Fruit fly (Drosophila melanogaster): Measurements from ENCODE around the gene BicD.
A peak's percentile ranks its signal among the peaks of the same experiment; 100 is the strongest.

Gene BicD

DNA sequence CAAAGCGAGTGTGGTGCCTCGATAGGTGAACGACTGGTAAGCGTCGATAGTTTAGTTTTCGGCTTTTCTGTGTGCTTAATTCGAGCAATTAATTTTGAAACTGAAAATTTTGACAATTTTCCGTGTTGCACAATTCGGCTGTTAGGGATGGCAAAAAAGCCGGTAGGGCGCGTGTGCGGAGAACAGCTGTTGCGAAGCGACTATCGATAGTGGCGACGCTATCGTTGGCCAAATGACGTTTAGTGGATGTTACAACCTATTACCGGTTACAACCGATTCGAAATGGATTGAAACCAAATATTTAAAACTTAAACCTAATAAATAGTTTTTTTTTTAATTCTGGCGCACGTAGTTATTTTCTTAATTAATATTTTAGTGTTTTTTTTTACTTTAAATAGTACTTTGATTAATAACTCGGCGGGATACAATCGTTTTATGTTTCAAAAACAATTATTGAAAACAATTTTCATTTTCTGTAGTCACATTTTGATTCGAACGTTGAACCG lies 28.0 kb upstream of the BicD start, which contains the start of the genes mEFTs and Dhc36C (continued):
- TF ChIP-seq lbe (GFP tag; optimal IDR thresholded peaks at IDR 0.05): no peak
- TF ChIP-seq CG9609 (GFP tag; optimal IDR thresholded peaks at IDR 0.05): no peak
- TF ChIP-seq schlank (tag; optimal IDR thresholded peaks at IDR 0.05): no peak
- TF ChIP-seq Ssrp (tag; optimal IDR thresholded peaks at IDR 0.05): no peak
- peak; percentile 25 for TF ChIP-seq nerfin-1 (tag; optimal IDR thresholded peaks at IDR 0.05)
- TF ChIP-seq hb (GFP tag; IDR thresholded peaks at IDR 0.05; ENCODE audit: partially characterized antibody): peak; percentile 74; the same call in 2 of the 3 replicates
- TF ChIP-seq CTCF (GFP tag; optimal IDR thresholded peaks at IDR 0.05): peak; percentile 62
- TF ChIP-seq CG34224 (GFP tag; IDR thresholded peaks at IDR 0.05; ENCODE audit: partially characterized antibody): peak; percentile 84
- TF ChIP-seq trem (tag; optimal IDR thresholded peaks at IDR 0.05): peak; percentile 51
- TF ChIP-seq unc-4 (GFP tag; IDR thresholded peaks at IDR 0.05; ENCODE audit: partially characterized antibody): peak; percentile 85
- TF ChIP-seq CG12659 (GFP tag; optimal IDR thresholded peaks at IDR 0.05): peak; percentile 18
- peak; percentile 76; the same call in 1 of the 3 replicates for TF ChIP-seq CG34422 (GFP tag; IDR thresholded peaks at IDR 0.05)
- TF ChIP-seq CG2199 (GFP tag; IDR thresholded peaks at IDR 0.05): no peak
- no peak for TF ChIP-seq cas (GFP tag; IDR thresholded peaks at IDR 0.05)
- no peak for TF ChIP-seq CG1529 (GFP tag; optimal IDR thresholded peaks at IDR 0.05)
- no peak for TF ChIP-seq repo (GFP tag; optimal IDR thresholded peaks at IDR 0.05)
- peak; percentile 72 for TF ChIP-seq YL-1 (GFP tag; optimal IDR thresholded peaks at IDR 0.05)
- peak; percentile 37 for TF ChIP-seq HmgZ (tag; optimal IDR thresholded peaks at IDR 0.05)
- peak; percentile 46 for TF ChIP-seq CG14710 (tag; optimal IDR thresholded peaks at IDR 0.05)
- TF ChIP-seq CG4854 (GFP tag; optimal IDR thresholded peaks at IDR 0.05): no peak
- TF ChIP-seq CG15073 (GFP tag; optimal IDR thresholded peaks at IDR 0.05): no peak
- peak; percentile 89 for TF ChIP-seq CG13287 (GFP tag; IDR thresholded peaks at IDR 0.05; ENCODE audit: partially characterized antibody)
- no peak for TF ChIP-seq CG17328 (GFP tag; IDR thresholded peaks at IDR 0.05)
- peak; percentile 87 for TF ChIP-seq knrl (GFP tag; IDR thresholded peaks at IDR 0.05; ENCODE audit: partially characterized antibody)
- TF ChIP-seq Camta (GFP tag; optimal IDR thresholded peaks at IDR 0.05): no peak
- peak; percentile 8 for TF ChIP-seq CG17829 (tag; optimal IDR thresholded peaks at IDR 0.05)
- peak; percentile 40 for TF ChIP-seq Sin3A (optimal IDR thresholded peaks at IDR 0.05)
- peak; percentile 75 for TF ChIP-seq pita (GFP tag; optimal IDR thresholded peaks at IDR 0.05)
- TF ChIP-seq peb (GFP tag; IDR thresholded peaks at IDR 0.05): no peak
- peak; percentile 15 for TF ChIP-seq HmgD (GFP tag; optimal IDR thresholded peaks at IDR 0.05)
- TF ChIP-seq CG8924 (tag; optimal IDR thresholded peaks at IDR 0.05): no peak
- no peak for TF ChIP-seq Aef1 (GFP tag; IDR thresholded peaks at IDR 0.05)
- 0 out of 2 replicates have a peak, but pooled peaks have one; percentile 11 for TF ChIP-seq CG9932 (GFP tag; IDR thresholded peaks at IDR 0.05)
- TF ChIP-seq CG15601 (tag; optimal IDR thresholded peaks at IDR 0.05): peak; percentile 8
- TF ChIP-seq lola (GFP tag; optimal IDR thresholded peaks at IDR 0.05): no peak
- no peak for TF ChIP-seq gro (GFP tag; optimal IDR thresholded peaks at IDR 0.05)
- peak; percentile 86 for TF ChIP-seq E2f2 (GFP tag; IDR thresholded peaks at IDR 0.05)
- 0 out of 2 replicates have a peak, but pooled peaks have one; percentile 13 for TF ChIP-seq stc (GFP tag; IDR thresholded peaks at IDR 0.05)
- TF ChIP-seq fd3F (GFP tag; optimal IDR thresholded peaks at IDR 0.05): no peak
- TF ChIP-seq CG1603 (tag; optimal IDR thresholded peaks at IDR 0.05): peak; percentile 60
- TF ChIP-seq bbx (GFP tag; IDR thresholded peaks at IDR 0.05; ENCODE audit: partially characterized antibody): peak; percentile 91
- TF ChIP-seq maf-S (GFP tag; optimal IDR thresholded peaks at IDR 0.05): no peak
- peak; percentile 70 for TF ChIP-seq dm (GFP tag; optimal IDR thresholded peaks at IDR 0.05)
- peak; percentile 79 for TF ChIP-seq CG17186 (GFP tag; optimal IDR thresholded peaks at IDR 0.05)
- TF ChIP-seq tna (GFP tag; IDR thresholded peaks at IDR 0.05; ENCODE audit: partially characterized antibody): peak; percentile 80
- peak; percentile 88 for TF ChIP-seq CG16813 (GFP tag; IDR thresholded peaks at IDR 0.05; ENCODE audit: partially characterized antibody)
- no peak for TF ChIP-seq Atf3 (GFP tag; optimal IDR thresholded peaks at IDR 0.05)
- TF ChIP-seq Sry-δ (GFP tag; optimal IDR thresholded peaks at IDR 0.05): peak; percentile 93
- TF ChIP-seq sob (GFP tag; IDR thresholded peaks at IDR 0.05): peak; percentile 27; the same call in 1 of the 2 replicates
- TF ChIP-seq Myb (GFP tag; optimal IDR thresholded peaks at IDR 0.05): peak; percentile 66

Data from whole organism, embryonic.